ENCODE assay signal across 1 fruit fly cellular context in genomic region chrX:18237886-18238285, dm6.
A peak's percentile ranks its signal among the peaks of the same experiment; 100 is the strongest.
TF ChIP-seq lines count a peak whose summit lies in the region.

No protein-coding gene starts in this region.

TF ChIP-seq in whole organism, embryonic, 481 proteins besides CTCF, POLR2A, EP300 and RAD21 (continued from another document):
- TF ChIP-seq CG33557 (GFP tag; optimal IDR thresholded peaks at IDR 0.05; lab: Kevin White, UChicago) (peak; percentile 68), fru (optimal IDR thresholded peaks at IDR 0.05; lab: Kevin White, UChicago) (no peak), Gug (GFP tag; IDR thresholded peaks at IDR 0.05; lab: Robert Waterston, UW) (no peak), nom (GFP tag; optimal IDR thresholded peaks at IDR 0.05; lab: Kevin White, UChicago) (no peak), Side (GFP tag; optimal IDR thresholded peaks at IDR 0.05; lab: Kevin White, UChicago) (no peak), CG18599 (GFP tag; optimal IDR thresholded peaks at IDR 0.05; lab: Kevin White, UChicago) (peak; percentile 34), CG2129 (GFP tag; IDR thresholded peaks at IDR 0.05; lab: Robert Waterston, UW; ENCODE audit: partially characterized antibody) (no peak), CG33213 (GFP tag; optimal IDR thresholded peaks at IDR 0.05; lab: Kevin White, UChicago) (no peak), CG13296 (GFP tag; optimal IDR thresholded peaks at IDR 0.05; lab: Kevin White, UChicago) (no peak), vnd (GFP tag; IDR thresholded peaks at IDR 0.05; lab: Robert Waterston, UW; ENCODE audit: partially characterized antibody) (no peak), CG14441 (GFP tag; IDR thresholded peaks at IDR 0.05; lab: Robert Waterston, UW) (no peak), Nf-YA (GFP tag; IDR thresholded peaks at IDR 0.05; lab: Robert Waterston, UW) (no peak), CG1024 (GFP tag; IDR thresholded peaks at IDR 0.05; lab: Robert Waterston, UW) (0 out of 2 replicates have a peak, but pooled peaks have one; percentile 10), Dp (GFP tag; optimal IDR thresholded peaks at IDR 0.05; lab: Kevin White, UChicago) (no peak), ken (GFP tag; IDR thresholded peaks at IDR 0.05; lab: Robert Waterston, UW) (peak; percentile 38; the same call in 1 of the 3 replicates), CG15269 (tag; optimal IDR thresholded peaks at IDR 0.05; lab: Kevin White, UChicago) (no peak)
